Fruit fly (Drosophila melanogaster) Kc167 (cell line): Measurements from ENCODE around the gene brk.

Experiments
- Myc ChIP-seq: fragments of >200 bp; optimal IDR thresholded peaks from 2 replicates; lab custom pipeline; 2017; ENCODE audit warnings: missing external identifiers
- Sin3A ChIP-seq: fragments of >200 bp; optimal IDR thresholded peaks from 2 replicates; lab custom pipeline; 2018; ENCODE audit warnings: missing external identifiers
- h ChIP-seq: fragments of >200 bp; optimal IDR thresholded peaks from 3 replicates; lab custom pipeline; 2018; ENCODE audit warnings: missing external identifiers
- insv ChIP-seq: fragments of >200 bp; optimal IDR thresholded peaks from 3 replicates; lab custom pipeline; 2018; ENCODE audit warnings: missing external identifiers
- psq ChIP-seq: fragments of >200 bp; optimal IDR thresholded peaks from 2 replicates; lab custom pipeline; 2017; ENCODE audit warnings: missing external identifiers
- ttk ChIP-seq: sonication (Bioruptor generic); optimal IDR thresholded peaks from 2 replicates; lab custom pipeline; 2017; ENCODE audit warnings: missing external identifiers

brk gene

dm6 chrX:7304798-7305447 lies 2.8 kb upstream of the brk start:
- no peak for TF ChIP-seq psq
- TF ChIP-seq h = no peak
- TF ChIP-seq Sin3A (lab: Kevin White, UChicago) = no peak
- TF ChIP-seq Myc (lab: Kevin White, UChicago) = no peak
- no peak for TF ChIP-seq ttk (lab: Kevin White, UChicago)
- TF ChIP-seq insv (lab: Kevin White, UChicago) = no peak

dm6 chrX:7305753-7306338 lies 1.9 kb upstream of the brk start:
- TF ChIP-seq psq = no peak

dm6 chrX:7306538-7307477 lies 931 bp upstream of the brk start:
- no peak for TF ChIP-seq Myc (lab: Kevin White, UChicago)
- TF ChIP-seq psq = no peak
- no peak for TF ChIP-seq h
- no peak for TF ChIP-seq Sin3A (lab: Kevin White, UChicago)
- TF ChIP-seq insv (lab: Kevin White, UChicago) = no peak
- TF ChIP-seq ttk (lab: Kevin White, UChicago) = no peak

- no peak for TF ChIP-seq h
- TF ChIP-seq insv (lab: Kevin White, UChicago) = no peak
- TF ChIP-seq Sin3A (lab: Kevin White, UChicago) = no peak
- TF ChIP-seq psq = no peak
- no peak for TF ChIP-seq ttk (lab: Kevin White, UChicago)
- TF ChIP-seq Myc (lab: Kevin White, UChicago) = no peak
Measured at dm6 chrX:7308794-7309193, 1.1 kb downstream of the brk start.

dm6 chrX:7312406-7312805 lies 4.7 kb downstream of the brk start:
- TF ChIP-seq h = no peak
- no peak for TF ChIP-seq Sin3A (lab: Kevin White, UChicago)
- TF ChIP-seq ttk (lab: Kevin White, UChicago) = no peak
- no peak for TF ChIP-seq Myc (lab: Kevin White, UChicago)
- no peak for TF ChIP-seq psq
- TF ChIP-seq insv (lab: Kevin White, UChicago) = no peak

dm6 chrX:7315925-7316650 lies 8.3 kb downstream of the brk start:
- no peak for TF ChIP-seq insv (lab: Kevin White, UChicago)
- no peak for TF ChIP-seq Myc (lab: Kevin White, UChicago)
- TF ChIP-seq h = no peak
- TF ChIP-seq Sin3A (lab: Kevin White, UChicago) = no peak
- TF ChIP-seq ttk (lab: Kevin White, UChicago) = no peak
- no peak for TF ChIP-seq psq

- TF ChIP-seq ttk (lab: Kevin White, UChicago) = no peak
- no peak for TF ChIP-seq psq
- no peak for TF ChIP-seq Sin3A (lab: Kevin White, UChicago)
- TF ChIP-seq h = no peak
Measured at dm6 chrX:7317214-7318210, 9.8 kb downstream of the brk start.

dm6 chrX:7318464-7318863 lies 10.7 kb downstream of the brk start:
- no peak for TF ChIP-seq Sin3A (lab: Kevin White, UChicago)
- TF ChIP-seq ttk (lab: Kevin White, UChicago) = no peak
- no peak for TF ChIP-seq psq
- TF ChIP-seq insv (lab: Kevin White, UChicago) = no peak

- no peak for TF ChIP-seq ttk (lab: Kevin White, UChicago)
- TF ChIP-seq Sin3A (lab: Kevin White, UChicago) = no peak
- TF ChIP-seq Myc (lab: Kevin White, UChicago) = no peak
- TF ChIP-seq insv (lab: Kevin White, UChicago) = no peak
Measured at dm6 chrX:7319053-7319702, 11.4 kb downstream of the brk start.

- no peak for TF ChIP-seq psq
- TF ChIP-seq h = no peak
- TF ChIP-seq Sin3A (lab: Kevin White, UChicago) = no peak
- no peak for TF ChIP-seq insv (lab: Kevin White, UChicago)
- TF ChIP-seq Myc (lab: Kevin White, UChicago) = no peak
- TF ChIP-seq ttk (lab: Kevin White, UChicago) = no peak
Measured at dm6 chrX:7319703-7320088, 12.0 kb downstream of the brk start.
